Worm (Caenorhabditis elegans) whole organism, L4 larva: ENCODE data around the gene F18E3.12.

Source experiments
- D1046.2 ChIP-seq: fragments of 200-800 bp; sonication (Bioruptor generic); IDR thresholded peaks from 2 replicates; pipeline ENCODE4 v1.3.6; 2022; ENCODE audit warnings: missing genetic modification characterization, missing compliant biosample characterization
- F10B5.3 ChIP-seq: sonication (generic microtip); optimal IDR thresholded peaks from 2 replicates; lab custom pipeline; 2016; ENCODE audit warnings: mild to moderate bottlenecking, missing genetic modification characterization, missing compliant biosample characterization
- F26F4.8 ChIP-seq: fragments of 200-800 bp; sonication (Bioruptor generic); conservative IDR thresholded peaks from 2 replicates; pipeline ENCODE4 v1.3.6; 2022; ENCODE audit warnings: missing genetic modification characterization, missing compliant biosample characterization
- F44E2.7 ChIP-seq: fragments of 200-800 bp; sonication (Bioruptor generic); IDR thresholded peaks from 2 replicates; pipeline ENCODE4 v2.1.2; 2022; ENCODE audit warnings: missing genetic modification characterization, missing compliant biosample characterization
- aha-1 ChIP-seq: fragments of 150-350 bp; peaks from one replicate; lab custom pipeline; 2014; ENCODE audit warnings: missing biosample characterization, missing genetic modification characterization
- ama-1 ChIP-seq: fragments of 150-350 bp; optimal IDR thresholded peaks from 2 replicates; lab custom pipeline; 2014; ENCODE audit warnings: inconsistent platforms, mixed read lengths
- ceh-44 ChIP-seq: fragments of 200-800 bp; sonication (Bioruptor generic); IDR thresholded peaks from 2 replicates; pipeline ENCODE4 v1.3.6; 2022; ENCODE audit warnings: missing genetic modification reagents, missing genetic modification characterization, missing compliant biosample characterization
- ceh-82 ChIP-seq: sonication (generic microtip); optimal IDR thresholded peaks from 2 replicates; lab custom pipeline; 2017; ENCODE audit warnings: missing biosample characterization, missing genetic modification characterization
- cey-2 ChIP-seq: sonication (generic microtip); optimal IDR thresholded peaks from 3 replicates; lab custom pipeline; 2017; ENCODE audit warnings: missing genetic modification characterization, mild to moderate bottlenecking, missing compliant biosample characterization, antibody characterized with exemption, borderline replicate concordance; ENCODE audit not compliant: insufficient read depth
- daf-12 ChIP-seq: fragments of 150-350 bp; optimal IDR thresholded peaks from 2 replicates; lab custom pipeline; 2014; ENCODE audit warnings: missing biosample characterization, missing genetic modification reagents, missing genetic modification characterization
- daf-19 ChIP-seq: fragments of 200-800 bp; sonication (Bioruptor generic); conservative IDR thresholded peaks from 2 replicates; pipeline ENCODE4 v1.3.6; 2022; ENCODE audit warnings: missing genetic modification characterization, missing compliant biosample characterization
- dmd-6 ChIP-seq: fragments of 200-800 bp; sonication (Bioruptor generic); IDR thresholded peaks from 2 replicates; pipeline ENCODE4 v1.3.6; 2022; ENCODE audit warnings: missing genetic modification reagents, missing genetic modification characterization, missing compliant biosample characterization
- dve-1 ChIP-seq: sonication (generic microtip); optimal IDR thresholded peaks from 2 replicates; lab custom pipeline; 2017; ENCODE audit warnings: antibody characterized with exemption, mild to moderate bottlenecking, missing genetic modification characterization, missing compliant biosample characterization; ENCODE audit not compliant: insufficient read depth
- nhr-11 ChIP-seq: fragments of 150-350 bp; optimal IDR thresholded peaks from 2 replicates; lab custom pipeline; 2014; ENCODE audit warnings: missing biosample characterization, missing genetic modification characterization
- nhr-25 ChIP-seq: sonication (generic microtip); optimal IDR thresholded peaks from 2 replicates; lab custom pipeline; 2017; ENCODE audit warnings: missing genetic modification characterization, mild to moderate bottlenecking, missing compliant biosample characterization, antibody characterized with exemption, moderate library complexity, borderline replicate concordance; ENCODE audit not compliant: insufficient read depth
- nhr-41 ChIP-seq: fragments of 200-800 bp; sonication (Bioruptor generic); IDR thresholded peaks from 2 replicates; pipeline ENCODE4 v1.3.6; 2022; ENCODE audit warnings: missing genetic modification reagents, missing genetic modification characterization, missing compliant biosample characterization
- nhr-76 ChIP-seq: fragments of 150-350 bp; optimal IDR thresholded peaks from 2 replicates; lab custom pipeline; 2014; ENCODE audit warnings: missing biosample characterization, missing genetic modification characterization
- pha-4 ChIP-seq, 2 experiments: fragments of 150-350 bp in 1 of 2; fragments of 200-800 bp in 1 of 2; sonication (Bioruptor generic) in 1 of 2; IDR thresholded peaks in 1 of 2; optimal IDR thresholded peaks in 1 of 2; 2 replicates each; pipeline versions ENCODE4 v1.3.6 to Lab custom; 2014 to 2022; ENCODE audit warnings: missing genetic modification characterization in 2 of 2, missing genetic modification reagents in 2 of 2, missing biosample characterization in 1 of 2, missing compliant biosample characterization in 1 of 2
- pqm-1 ChIP-seq: sonication (generic microtip); optimal IDR thresholded peaks from 2 replicates; lab custom pipeline; 2017; ENCODE audit warnings: missing biosample characterization, missing genetic modification characterization
- tag-97 ChIP-seq: fragments of 200-800 bp; sonication (Bioruptor generic); IDR thresholded peaks from 2 replicates; pipeline ENCODE4 v1.3.6; 2022; ENCODE audit warnings: missing genetic modification characterization, missing compliant biosample characterization
- unc-130 ChIP-seq: sonication (generic microtip); optimal IDR thresholded peaks from 2 replicates; lab custom pipeline; 2016; ENCODE audit warnings: missing genetic modification reagents, missing genetic modification characterization, missing compliant biosample characterization
- unc-62 ChIP-seq, 3 experiments: fragments of 150-350 bp in 1 of 3; sonication (generic microtip); optimal IDR thresholded peaks in 2 of 3; peaks in 1 of 3; 1 replicate in 1 of 3; 2 replicates in 2 of 3; lab custom pipeline; 2014 to 2017; ENCODE audit warnings: missing biosample characterization in 3 of 3, missing genetic modification characterization in 3 of 3, missing genetic modification reagents in 3 of 3, missing genotype in 1 of 3
- vab-7 ChIP-seq: fragments of 200-800 bp; sonication (Bioruptor generic); IDR thresholded peaks from 2 replicates; pipeline ENCODE4 v1.3.6; 2022; ENCODE audit warnings: missing genetic modification reagents, missing genetic modification characterization, missing compliant biosample characterization
- zfp-3 ChIP-seq: fragments of 200-800 bp; sonication (Bioruptor generic); conservative IDR thresholded peaks from 2 replicates; pipeline ENCODE4 v1.3.6; 2022; ENCODE audit warnings: missing genetic modification reagents, missing genetic modification characterization, missing compliant biosample characterization
- ztf-11 ChIP-seq: fragments of 150-350 bp; optimal IDR thresholded peaks from 2 replicates; lab custom pipeline; 2014; ENCODE audit warnings: missing biosample characterization, missing genetic modification characterization
- ztf-7 ChIP-seq: fragments of 150-350 bp; optimal IDR thresholded peaks from 2 replicates; lab custom pipeline; 2014; ENCODE audit warnings: missing biosample characterization, missing genetic modification characterization

The F18E3.12 gene

ce11 chrV:7414909-7415308, at the start of gene F18E3.12:
F18E3.12 (plus strand) TSS chrV:7414985.
- TF ChIP-seq aha-1 (no peak), ama-1 (lab: Kevin White, UChicago) (peak; percentile 96), F10B5.3 (tag; lab: Kevin White, UChicago) (no peak)

DNA sequence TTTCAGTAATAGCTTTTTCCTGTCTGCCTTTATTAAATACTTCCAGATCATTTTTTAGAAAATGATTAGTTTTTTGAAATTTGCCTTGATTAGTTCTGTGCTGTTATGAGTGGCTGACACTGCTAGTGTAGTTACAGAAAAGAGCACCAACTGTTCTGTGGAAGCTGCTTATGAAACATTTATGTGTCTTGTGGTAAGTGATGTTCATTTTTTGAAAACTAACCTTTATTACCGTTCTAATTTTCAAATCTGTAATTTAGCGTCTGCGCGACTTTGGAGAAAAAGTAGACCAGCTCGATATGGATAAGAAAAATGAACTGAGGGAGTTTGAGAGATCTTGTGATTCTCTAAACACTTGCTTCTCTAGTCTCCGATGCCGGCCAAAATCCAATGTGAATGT, 45.2 kb upstream of the F18E3.12 start, which contains the start of gene srj-14:
Gene srj-14, plus strand, starts transcription at position 131 of the 400 bp plus-strand sequence.
- TF ChIP-seq unc-62 (GFP tag; optimal IDR thresholded peaks at IDR 0.05 in 1 of 2; lab: Kevin White, UChicago) (peak in 1 of 2 experiments; percentile 93), unc-62 (tag; optimal IDR thresholded peaks at IDR 0.05; lab: Kevin White, UChicago) (no peak), unc-130 (no peak), F44E2.7 (no peak), daf-19 (GFP tag; lab: Robert Waterston, UW) (no peak), aha-1 (no peak)
- TF ChIP-seq, all 104 proteins: peak for 1

DNA sequence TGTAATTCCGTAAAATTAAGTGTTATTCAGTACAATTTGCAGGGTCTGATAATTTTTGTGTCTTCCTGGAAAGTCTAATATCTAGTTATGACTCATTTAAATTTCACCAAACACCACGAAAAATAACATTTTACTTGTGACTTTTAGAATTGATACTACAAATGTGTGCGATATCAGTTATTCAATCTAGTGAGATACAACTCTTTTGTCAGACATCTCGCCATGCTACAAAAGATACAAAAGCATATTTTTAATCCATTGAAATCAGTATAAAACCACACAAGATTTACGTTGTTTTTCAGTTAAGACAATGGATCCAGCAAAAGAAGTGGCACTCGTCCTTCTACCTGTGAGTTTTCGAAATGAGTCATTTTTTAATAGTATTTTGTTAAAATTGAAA, 40.7 kb upstream of the F18E3.12 start, which contains the start of gene srx-56:
Gene srx-56, plus strand, starts transcription at position 301 of the 400 bp plus-strand sequence.
- TF ChIP-seq dve-1 (tag; lab: Kevin White, UChicago) (no peak), nhr-76 (tag; lab: Kevin White, UChicago) (no peak), unc-62 (GFP tag; optimal IDR thresholded peaks at IDR 0.05 in 1 of 2; lab: Kevin White, UChicago) (peak in 1 of 2 experiments; percentile 20), unc-62 (tag; optimal IDR thresholded peaks at IDR 0.05; lab: Kevin White, UChicago) (no peak), pqm-1 (tag; lab: Kevin White, UChicago) (no peak), dmd-6 (GFP tag; lab: Robert Waterston, UW) (no peak)

DNA sequence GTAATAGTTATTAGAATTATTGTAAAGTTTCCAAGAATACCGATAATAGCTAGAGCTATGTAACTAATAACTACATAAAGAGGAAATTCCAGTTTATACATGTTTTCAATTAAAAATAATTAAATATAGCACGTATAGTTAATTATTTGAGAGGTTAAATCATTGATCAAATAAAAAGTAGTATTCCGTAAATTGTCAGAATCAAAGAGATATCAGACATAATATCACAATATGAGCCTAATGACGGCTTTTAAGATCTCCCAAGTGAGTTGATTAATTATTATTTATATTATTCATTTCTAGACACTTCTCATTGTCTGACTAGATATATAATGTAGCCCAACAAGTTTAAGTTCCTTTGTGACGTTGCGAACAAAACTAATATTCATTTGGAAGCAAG, 35.4 kb upstream of the F18E3.12 start, which contains the start of gene srsx-24:
Gene srsx-24, minus strand, starts transcription at position 101 of the 400 bp plus-strand sequence.
- no peak for TF ChIP-seq cey-2 (tag; lab: Kevin White, UChicago)
- TF ChIP-seq ztf-7, result no peak

- peak; percentile 22 for TF ChIP-seq aha-1
- no peak for TF ChIP-seq daf-12 (tag; lab: Kevin White, UChicago)
Observed at ce11 chrV:7381008-7381407, 33.8 kb upstream of the F18E3.12 start, which contains the start of gene C03G6.17. C03G6.17 (minus strand) TSS chrV:7381108.

ce11 chrV:7386052-7386573, 28.7 kb upstream of the F18E3.12 start, which contains the start of gene srp-6:
srp-6 (minus strand) TSS chrV:7386102.
- TF ChIP-seq unc-62 (GFP tag; optimal IDR thresholded peaks at IDR 0.05 in 1 of 2; lab: Kevin White, UChicago), result peak in 1 of 2 experiments; percentile 66
- TF ChIP-seq unc-62 (tag; optimal IDR thresholded peaks at IDR 0.05; lab: Kevin White, UChicago), result no peak
- TF ChIP-seq dve-1 (tag; lab: Kevin White, UChicago), result peak; percentile 10
- no peak for TF ChIP-seq pha-4 (GFP tag; IDR thresholded peaks at IDR 0.05; lab: Robert Waterston, UW)
- no peak for TF ChIP-seq pha-4 (tag; optimal IDR thresholded peaks at IDR 0.05; lab: Kevin White, UChicago)
- no peak for TF ChIP-seq nhr-41 (GFP tag; lab: Robert Waterston, UW)
- TF ChIP-seq D1046.2, result no peak
- peak; percentile 9 for TF ChIP-seq nhr-11 (tag; lab: Kevin White, UChicago)
- TF ChIP-seq F26F4.8 (GFP tag; lab: Robert Waterston, UW), result no peak
- no peak for TF ChIP-seq ceh-82 (tag; lab: Kevin White, UChicago)
- TF ChIP-seq zfp-3, result no peak

ce11 chrV:7387755-7388154, 27.0 kb upstream of the F18E3.12 start, which contains the start of gene C02H6.3:
C02H6.3 (minus strand) TSS chrV:7387855.
- TF ChIP-seq unc-62 (GFP tag; optimal IDR thresholded peaks at IDR 0.05 in 1 of 2; lab: Kevin White, UChicago) (no peak), unc-62 (tag; optimal IDR thresholded peaks at IDR 0.05; lab: Kevin White, UChicago) (no peak), vab-7 (GFP tag; lab: Robert Waterston, UW) (no peak), F10B5.3 (tag; lab: Kevin White, UChicago) (no peak), ceh-44 (GFP tag; lab: Robert Waterston, UW) (no peak), F44E2.7 (no peak), nhr-25 (no peak), ama-1 (lab: Kevin White, UChicago) (no peak), tag-97 (no peak), ztf-11 (no peak)
